Worm (Caenorhabditis elegans): ENCODE results near the gene btbd-10.

ce11 chrII:4934954-4935353 is 30.1 kb downstream of the btbd-10 start, which contains the start of gene gst-30:
- TF ChIP-seq che-1 (tag; optimal IDR thresholded peaks at IDR 0.05) = no peak
- no peak for TF ChIP-seq ceh-9 (tag; optimal IDR thresholded peaks at IDR 0.05)
- TF ChIP-seq ama-1 (optimal IDR thresholded peaks at IDR 0.05) = no peak
- TF ChIP-seq npax-4 (tag; optimal IDR thresholded peaks at IDR 0.05) = no peak
- no peak for TF ChIP-seq ceh-45 (GFP tag; IDR thresholded peaks at IDR 0.05)
- TF ChIP-seq odd-2 (tag; optimal IDR thresholded peaks at IDR 0.05) = no peak
